Worm (Caenorhabditis elegans) whole organism, L1 larva: ENCODE data around the gene sri-27.
A peak's percentile ranks its signal among the peaks of the same experiment; 100 is the strongest.

Experiments used
- C16A3.4 ChIP-seq: fragments of 150-350 bp; optimal IDR thresholded peaks from 2 replicates; lab custom pipeline; 2014; ENCODE audit warnings: missing biosample characterization, missing genetic modification characterization
- Y116A8C.19 ChIP-seq: sonication (generic microtip); optimal IDR thresholded peaks from 2 replicates; lab custom pipeline; 2016; ENCODE audit warnings: missing compliant biosample characterization, missing genetic modification characterization, borderline replicate concordance
- ama-1 ChIP-seq: fragments of 150-350 bp; optimal IDR thresholded peaks from 2 replicates; lab custom pipeline; 2014
- ceh-82 ChIP-seq, 3 experiments: fragments of 150-350 bp in 1 of 3; sonication (generic microtip) in 2 of 3; optimal IDR thresholded peaks; 2 replicates each; lab custom pipeline; 2014 to 2017; ENCODE audit warnings: missing biosample characterization in 3 of 3, missing genetic modification characterization in 3 of 3
- dpl-1 ChIP-seq, 3 experiments: fragments of 150-350 bp in 2 of 3; sonication (generic microtip) in 1 of 3; optimal IDR thresholded peaks; 2 replicates each; lab custom pipeline; 2014 to 2017; ENCODE audit warnings: missing biosample characterization in 3 of 3, missing genetic modification characterization in 3 of 3, missing genetic modification reagents in 3 of 3
- dsc-1 ChIP-seq: sonication (generic microtip); optimal IDR thresholded peaks from 2 replicates; lab custom pipeline; 2016; ENCODE audit warnings: mild to moderate bottlenecking, missing genetic modification characterization, missing compliant biosample characterization
- efl-1 ChIP-seq, 4 experiments: fragments of 150-350 bp; optimal IDR thresholded peaks in 3 of 4; peaks in 1 of 4; 1 replicate in 1 of 4; 2 replicates in 3 of 4; lab custom pipeline; 2014; ENCODE audit warnings: missing biosample characterization in 2 of 4, missing genetic modification characterization in 2 of 4, missing genetic modification reagents in 2 of 4
- efl-3 ChIP-seq: fragments of 200-800 bp; sonication (Bioruptor generic); optimal IDR thresholded peaks from 2 replicates; lab custom pipeline; 2018; ENCODE audit warnings: mild to moderate bottlenecking, missing genetic modification characterization, missing compliant biosample characterization
- elt-2 ChIP-seq: sonication (generic microtip); optimal IDR thresholded peaks from 2 replicates; lab custom pipeline; 2016; ENCODE audit warnings: missing genetic modification characterization, mild to moderate bottlenecking, inconsistent platforms, missing compliant biosample characterization, missing genetic modification reagents
- elt-3 ChIP-seq, 6 experiments: fragments of 150-350 bp in 1 of 6; sonication (generic microtip); optimal IDR thresholded peaks; 2 replicates each; lab custom pipeline; 2017 to 2018; ENCODE audit warnings: missing biosample characterization in 6 of 6, missing genetic modification characterization in 6 of 6, inconsistent platforms in 1 of 6
- fkh-8 ChIP-seq: sonication (generic microtip); optimal IDR thresholded peaks from 2 replicates; lab custom pipeline; 2016; ENCODE audit warnings: mild to moderate bottlenecking, missing genetic modification characterization, missing compliant biosample characterization
- grh-1 ChIP-seq: fragments of 200-800 bp; sonication (Bioruptor generic); IDR thresholded peaks from 2 replicates; pipeline ENCODE4 v1.3.6; 2022; ENCODE audit warnings: missing genetic modification reagents, missing genetic modification characterization, missing compliant biosample characterization
- hlh-4 ChIP-seq: sonication (generic microtip); optimal IDR thresholded peaks from 2 replicates; lab custom pipeline; 2016; ENCODE audit warnings: mild to moderate bottlenecking, missing genetic modification characterization, missing compliant biosample characterization
- hpl-2 ChIP-seq: fragments of 150-350 bp; optimal IDR thresholded peaks from 2 replicates; lab custom pipeline; 2014; ENCODE audit warnings: missing biosample characterization, missing genetic modification reagents, missing genetic modification characterization
- lin-13 ChIP-seq: fragments of 150-350 bp; optimal IDR thresholded peaks from 2 replicates; lab custom pipeline; 2014; ENCODE audit warnings: missing biosample characterization, missing genetic modification reagents, missing genetic modification characterization
- lin-15B ChIP-seq: fragments of 150-350 bp; sonication (generic microtip); optimal IDR thresholded peaks from 3 replicates; lab custom pipeline; 2014; ENCODE audit warnings: missing biosample characterization, missing genetic modification characterization
- lin-35 ChIP-seq, 2 experiments: fragments of 150-350 bp; optimal IDR thresholded peaks; 2 replicates each; lab custom pipeline; 2014; ENCODE audit warnings: missing biosample characterization in 2 of 2, missing genetic modification characterization in 2 of 2, missing genetic modification reagents in 2 of 2
- lir-3 ChIP-seq: sonication (generic microtip); optimal IDR thresholded peaks from 2 replicates; lab custom pipeline; 2016; ENCODE audit warnings: mild to moderate bottlenecking, missing genetic modification characterization, moderate library complexity, missing compliant biosample characterization; ENCODE audit not compliant: poor library complexity
- lsy-2 ChIP-seq, 2 experiments: fragments of 150-350 bp; optimal IDR thresholded peaks; 2 replicates each; lab custom pipeline; 2014; ENCODE audit warnings: missing biosample characterization in 2 of 2, missing genetic modification characterization in 2 of 2
- mdl-1 ChIP-seq, 2 experiments: fragments of 150-350 bp; optimal IDR thresholded peaks; 2 replicates each; lab custom pipeline; 2014 to 2017; ENCODE audit warnings: missing biosample characterization in 2 of 2, missing genetic modification characterization in 2 of 2, inconsistent platforms in 1 of 2
- nhr-11 ChIP-seq: fragments of 150-350 bp; optimal IDR thresholded peaks from 2 replicates; lab custom pipeline; 2014; ENCODE audit warnings: missing biosample characterization, missing genetic modification characterization
- nhr-12 ChIP-seq: sonication (generic microtip); optimal IDR thresholded peaks from 2 replicates; lab custom pipeline; 2017; ENCODE audit warnings: missing biosample characterization, missing genetic modification characterization
- nhr-19 ChIP-seq: fragments of 200-800 bp; sonication (Bioruptor generic); conservative IDR thresholded peaks from 2 replicates; pipeline ENCODE4 v1.3.6; 2022; ENCODE audit warnings: missing genetic modification characterization, missing compliant biosample characterization
- nhr-20 ChIP-seq: sonication (generic microtip); optimal IDR thresholded peaks from 2 replicates; lab custom pipeline; 2016; ENCODE audit warnings: mild to moderate bottlenecking, missing genetic modification characterization, missing compliant biosample characterization
- nhr-237 ChIP-seq: fragments of 150-350 bp; optimal IDR thresholded peaks from 2 replicates; lab custom pipeline; 2014; ENCODE audit warnings: missing biosample characterization, missing genetic modification characterization
- nhr-28 ChIP-seq: fragments of 150-350 bp; optimal IDR thresholded peaks from 2 replicates; lab custom pipeline; 2014; ENCODE audit warnings: missing biosample characterization, missing genetic modification characterization
- nhr-47 ChIP-seq: sonication (generic microtip); optimal IDR thresholded peaks from 2 replicates; lab custom pipeline; 2016; ENCODE audit warnings: mild to moderate bottlenecking, missing genetic modification characterization, moderate library complexity, missing compliant biosample characterization
- nhr-77 ChIP-seq: fragments of 150-350 bp; optimal IDR thresholded peaks from 2 replicates; lab custom pipeline; 2014; ENCODE audit warnings: missing biosample characterization, missing genetic modification characterization
- nhr-85 ChIP-seq: sonication (generic microtip); peaks from one replicate; lab custom pipeline; 2016; ENCODE audit warnings: missing genetic modification characterization, inconsistent platforms, missing compliant biosample characterization
- pax-3 ChIP-seq: fragments of 200-800 bp; sonication (Bioruptor generic); optimal IDR thresholded peaks from 2 replicates; lab custom pipeline; 2018; ENCODE audit warnings: mild to moderate bottlenecking, missing genetic modification characterization, moderate library complexity, missing compliant biosample characterization
- pqm-1 ChIP-seq: sonication (generic microtip); optimal IDR thresholded peaks from 3 replicates; lab custom pipeline; 2017; ENCODE audit warnings: missing biosample characterization, missing genetic modification characterization
- rnt-1 ChIP-seq: sonication (generic microtip); optimal IDR thresholded peaks from 2 replicates; lab custom pipeline; 2016; ENCODE audit warnings: mild to moderate bottlenecking, missing genetic modification characterization, moderate library complexity, missing compliant biosample characterization
- skn-1 ChIP-seq: fragments of 150-350 bp; optimal IDR thresholded peaks from 2 replicates; lab custom pipeline; 2014; ENCODE audit warnings: missing biosample characterization, missing genetic modification characterization
- snpc-4 ChIP-seq: fragments of 150-350 bp; optimal IDR thresholded peaks from 2 replicates; lab custom pipeline; 2014; ENCODE audit warnings: missing biosample characterization, missing genetic modification characterization
- snu-23 ChIP-seq: sonication (generic microtip); optimal IDR thresholded peaks from 2 replicates; lab custom pipeline; 2016; ENCODE audit warnings: missing genetic modification characterization, missing compliant biosample characterization
- sup-37 ChIP-seq: fragments of 200-800 bp; sonication (Bioruptor generic); optimal IDR thresholded peaks from 2 replicates; lab custom pipeline; 2018; ENCODE audit warnings: mild to moderate bottlenecking, missing genetic modification characterization, missing compliant biosample characterization
- swsn-7 ChIP-seq: sonication (generic microtip); optimal IDR thresholded peaks from 2 replicates; lab custom pipeline; 2016; ENCODE audit warnings: missing genetic modification characterization, missing compliant biosample characterization
- tlp-1 ChIP-seq: fragments of 150-350 bp; optimal IDR thresholded peaks from 2 replicates; lab custom pipeline; 2014; ENCODE audit warnings: missing biosample characterization, missing genetic modification characterization
- unc-130 ChIP-seq: fragments of 150-350 bp; optimal IDR thresholded peaks from 2 replicates; lab custom pipeline; 2017; ENCODE audit warnings: missing biosample characterization, missing genetic modification characterization, inconsistent platforms
- unc-62 ChIP-seq: fragments of 150-350 bp; optimal IDR thresholded peaks from 2 replicates; lab custom pipeline; 2014; ENCODE audit warnings: missing biosample characterization, missing genetic modification reagents, missing genetic modification characterization
- unc-98 ChIP-seq: fragments of 200-800 bp; sonication (Bioruptor generic); IDR thresholded peaks from 2 replicates; pipeline ENCODE4 v1.3.6; 2022; ENCODE audit warnings: missing genetic modification characterization, missing compliant biosample characterization
- ztf-11 ChIP-seq, 2 experiments: sonication (generic microtip); optimal IDR thresholded peaks; 2 replicates each; lab custom pipeline; 2016 to 2017; ENCODE audit warnings: missing genetic modification characterization in 2 of 2, missing biosample characterization in 1 of 2, missing compliant biosample characterization in 1 of 2

Gene sri-27

DNA sequence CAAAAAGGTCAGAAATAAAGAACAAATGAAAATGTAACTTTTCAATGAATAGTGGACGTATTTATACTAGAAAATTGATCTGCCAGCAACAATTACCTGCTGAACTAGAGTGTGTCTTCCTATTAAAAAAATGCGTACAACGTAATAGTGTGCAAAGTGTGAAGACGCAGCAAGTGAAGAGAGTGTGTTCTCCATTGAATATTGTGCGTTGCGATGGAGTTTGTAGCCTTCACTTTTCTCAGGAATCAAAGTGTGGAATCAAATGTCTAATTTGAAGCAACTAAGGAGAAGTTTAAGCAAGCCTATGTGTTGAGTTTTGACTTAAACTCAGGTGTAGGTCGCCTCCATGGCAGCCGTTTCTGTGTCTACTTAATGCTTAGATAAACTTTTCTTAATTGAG lies 6.5 kb downstream of the sri-27 start, which contains the start of gene gst-21:
TSS of gene gst-21 (minus strand) at position 101 of the 400 bp plus-strand sequence.
- TF ChIP-seq efl-1 (optimal IDR thresholded peaks at IDR 0.05; lab: Kevin White, UChicago) (no peak), efl-1 (GFP tag; optimal IDR thresholded peaks at IDR 0.05 in 1 of 2; lab: Kevin White, UChicago) (no peak), lin-35 (GFP tag; optimal IDR thresholded peaks at IDR 0.05; lab: Kevin White, UChicago) (no peak), ama-1 (lab: Kevin White, UChicago) (no peak), swsn-7 (no peak), grh-1 (GFP tag; lab: Robert Waterston, UW) (no peak), nhr-20 (tag; lab: Kevin White, UChicago) (peak; percentile 29), nhr-19 (no peak), efl-3 (GFP tag; lab: Kevin White, UChicago) (no peak)

DNA sequence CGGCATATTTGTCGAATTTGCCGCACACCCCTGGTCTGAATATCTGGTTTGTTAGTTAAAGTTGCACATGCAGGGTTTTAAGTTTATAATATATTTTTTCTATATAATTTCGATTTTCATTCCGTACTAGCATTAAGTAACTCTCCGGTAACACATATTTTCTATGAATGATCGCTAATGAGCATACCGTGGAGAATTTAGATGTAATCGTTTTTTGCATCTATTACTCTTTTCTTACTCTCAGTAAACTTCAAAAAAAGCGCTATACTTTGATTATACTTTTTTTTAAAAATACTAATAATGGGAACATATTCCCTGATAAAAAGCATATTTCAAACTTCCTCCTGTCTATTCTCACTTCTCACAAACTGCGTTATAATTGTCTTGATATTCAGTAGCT lies 9.1 kb downstream of the sri-27 start, which contains the start of gene str-160:
TSS of gene str-160 (plus strand) at position 301 of the 400 bp plus-strand sequence.
- TF ChIP-seq unc-98 (GFP tag; lab: Robert Waterston, UW) = no peak

DNA sequence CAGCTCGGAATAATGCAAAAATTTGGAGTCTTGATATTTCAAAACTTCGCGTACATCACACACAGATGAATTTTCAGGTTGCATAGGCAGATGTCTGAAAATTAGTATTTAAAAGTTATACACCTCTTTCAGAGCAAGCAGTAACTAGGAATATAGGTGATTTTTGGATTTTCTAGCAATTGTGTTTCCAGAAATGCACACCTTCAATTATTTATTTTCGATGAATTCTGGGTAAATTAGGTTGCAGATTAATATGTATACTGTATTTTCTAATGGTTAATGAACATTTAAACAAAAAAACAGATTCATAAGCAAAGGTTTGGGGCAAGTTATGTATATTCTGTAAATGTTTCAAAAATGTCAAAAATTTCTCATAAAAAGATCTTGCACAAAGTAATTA lies 15.6 kb downstream of the sri-27 start, which contains the start of gene srab-25:
TSS of gene srab-25 (minus strand) at position 101 of the 400 bp plus-strand sequence.
- TF ChIP-seq snpc-4 (tag; lab: Kevin White, UChicago) (no peak), unc-130 (tag; lab: Kevin White, UChicago) (no peak), nhr-11 (tag; lab: Kevin White, UChicago) (no peak), nhr-47 (tag; lab: Kevin White, UChicago) (no peak), sup-37 (GFP tag; lab: Kevin White, UChicago) (no peak), elt-3 (tag; optimal IDR thresholded peaks at IDR 0.05; lab: Kevin White, UChicago) (no peak), lin-35 (GFP tag; optimal IDR thresholded peaks at IDR 0.05; lab: Kevin White, UChicago) (no peak)
- TF ChIP-seq, all 84 proteins: peak for 0

DNA sequence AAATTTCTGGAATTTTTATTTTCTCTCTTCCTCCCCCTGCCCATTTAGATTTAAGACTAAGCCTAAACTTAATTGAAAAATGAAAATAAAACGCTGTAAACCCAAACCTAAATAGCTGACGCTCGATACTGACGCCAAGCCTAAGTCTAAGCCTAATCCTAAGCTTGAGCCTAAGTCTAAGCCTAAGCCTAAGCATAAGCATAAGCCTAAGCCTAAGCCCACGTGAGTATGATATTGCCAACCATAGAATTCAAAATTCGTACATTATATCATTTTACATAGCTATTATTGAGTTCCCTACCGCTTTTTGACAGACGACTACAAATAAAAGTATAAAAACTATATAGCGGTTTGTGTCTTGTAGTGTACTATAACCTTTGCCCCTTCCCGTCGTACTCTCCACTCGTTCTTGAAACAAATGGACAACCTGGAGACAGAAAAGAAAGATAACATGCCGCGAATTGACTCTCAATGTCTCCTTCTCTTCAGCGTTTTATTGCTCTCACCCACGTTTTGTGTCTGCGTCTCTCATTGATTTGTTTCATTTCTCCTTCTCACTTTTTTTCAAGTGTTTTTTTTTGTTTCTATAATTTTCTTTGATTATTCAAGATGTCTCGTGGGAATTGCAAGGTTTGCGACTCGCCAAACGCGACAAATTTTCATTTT lies 17.9 kb downstream of the sri-27 start, which contains the start of gene nhr-256:
TSS of gene nhr-256 (plus strand) at position 567 of the 666 bp plus-strand sequence.
- TF ChIP-seq unc-98 (GFP tag; lab: Robert Waterston, UW) = no peak
- TF ChIP-seq snu-23 (GFP tag; lab: Kevin White, UChicago) = peak; percentile 84
- TF ChIP-seq hlh-4 = no peak
- TF ChIP-seq lin-35 (GFP tag; optimal IDR thresholded peaks at IDR 0.05; lab: Kevin White, UChicago) = peak; percentile 44 to 80
- peak; percentile 29 for TF ChIP-seq nhr-12 (tag; lab: Kevin White, UChicago)
- peak; percentile 67 for TF ChIP-seq nhr-77 (tag; lab: Kevin White, UChicago)
- peak; percentile 72 for TF ChIP-seq nhr-19
- peak; percentile 85 for TF ChIP-seq elt-2 (tag; lab: Kevin White, UChicago)
- no peak for TF ChIP-seq tlp-1 (tag; lab: Kevin White, UChicago)
- TF ChIP-seq nhr-237 (tag; lab: Kevin White, UChicago) = peak; percentile 49
- peak; percentile 40 for TF ChIP-seq dsc-1 (tag; lab: Kevin White, UChicago)
- peak; percentile 60 for TF ChIP-seq rnt-1 (tag; lab: Kevin White, UChicago)
- no peak for TF ChIP-seq pax-3 (tag; lab: Kevin White, UChicago)
- peak; percentile 50 for TF ChIP-seq fkh-8 (tag; lab: Kevin White, UChicago)
- TF ChIP-seq unc-62 (GFP tag; lab: Kevin White, UChicago) = no peak
- TF ChIP-seq pqm-1 (tag; lab: Kevin White, UChicago) = no peak
- TF ChIP-seq efl-1 (optimal IDR thresholded peaks at IDR 0.05; lab: Kevin White, UChicago) = peak; percentile 72 to 82
- TF ChIP-seq efl-1 (GFP tag; optimal IDR thresholded peaks at IDR 0.05 in 1 of 2; lab: Kevin White, UChicago) = peak; percentile 43 to 64
- no peak for TF ChIP-seq ztf-11 (tag; optimal IDR thresholded peaks at IDR 0.05; lab: Kevin White, UChicago)
- no peak for TF ChIP-seq lin-15B (tag; lab: Kevin White, UChicago)
- peak; percentile 32 for TF ChIP-seq lir-3 (tag; lab: Kevin White, UChicago)
- TF ChIP-seq elt-3 (tag; optimal IDR thresholded peaks at IDR 0.05; lab: Kevin White, UChicago) = peak in 3 of 6 experiments; percentile 22 to 57 (median 56)
- peak; percentile 37 for TF ChIP-seq skn-1 (tag; lab: Kevin White, UChicago)
- peak; percentile 62 for TF ChIP-seq nhr-47 (tag; lab: Kevin White, UChicago)
- TF ChIP-seq lsy-2 (tag; optimal IDR thresholded peaks at IDR 0.05; lab: Kevin White, UChicago) = peak; percentile 50 to 75
- TF ChIP-seq dpl-1 (GFP tag; optimal IDR thresholded peaks at IDR 0.05; lab: Kevin White, UChicago) = peak; percentile 40 to 55 (median 48)
- TF ChIP-seq swsn-7 = peak; percentile 54
- peak; percentile 43 for TF ChIP-seq C16A3.4
- TF ChIP-seq mdl-1 (tag; optimal IDR thresholded peaks at IDR 0.05; lab: Kevin White, UChicago) = peak in 1 of 2 experiments; percentile 71
- peak; percentile 84 for TF ChIP-seq nhr-85 (tag; lab: Kevin White, UChicago)
- no peak for TF ChIP-seq lin-13 (GFP tag; lab: Kevin White, UChicago)
- TF ChIP-seq nhr-28 (tag; lab: Kevin White, UChicago) = peak; percentile 50
- TF ChIP-seq ceh-82 (tag; optimal IDR thresholded peaks at IDR 0.05; lab: Kevin White, UChicago) = peak; percentile 2 to 34 (median 13)
- TF ChIP-seq nhr-20 (tag; lab: Kevin White, UChicago) = peak; percentile 84
- peak; percentile 4 for TF ChIP-seq hpl-2 (GFP tag; lab: Kevin White, UChicago)
- peak; percentile 35 for TF ChIP-seq nhr-11 (tag; lab: Kevin White, UChicago)
- TF ChIP-seq Y116A8C.19 (tag; lab: Kevin White, UChicago) = no peak
